Fruit fly (Drosophila melanogaster) whole organism, prepupa: ENCODE data around the gene mof.
A peak's percentile ranks its signal among the peaks of the same experiment; 100 is the strongest.

Experiments used
- Blimp-1 ChIP-seq: fragments of 200-800 bp; sonication (Bioruptor generic); optimal IDR thresholded peaks from 3 replicates; lab custom pipeline; 2017; ENCODE audit warnings: missing biosample characterization, missing genetic modification characterization, mild to moderate bottlenecking, moderate library complexity, missing genetic modification reagents
- CG11294 ChIP-seq: fragments of 200-800 bp; sonication (Bioruptor generic); IDR thresholded peaks from 2 replicates; pipeline ENCODE4 v1.3.6; 2022; ENCODE audit warnings: missing biosample characterization, missing genetic modification characterization
- CG11762 ChIP-seq: fragments of 200-800 bp; sonication (Bioruptor generic); optimal IDR thresholded peaks from 3 replicates; lab custom pipeline; 2016; ENCODE audit warnings: missing biosample characterization, missing genetic modification characterization; ENCODE audit not compliant: insufficient read depth
- CG11902 ChIP-seq: fragments of 200-800 bp; sonication (Bioruptor generic); optimal IDR thresholded peaks from 3 replicates; lab custom pipeline; 2016; ENCODE audit warnings: missing biosample characterization, missing genetic modification characterization
- CG15336 ChIP-seq: fragments of 200-800 bp; sonication (Bioruptor generic); IDR thresholded peaks from 2 replicates; pipeline ENCODE4 v1.3.6; 2022; ENCODE audit warnings: missing biosample characterization, missing genetic modification characterization
- CG16779 ChIP-seq: fragments of 200-800 bp; sonication (Bioruptor generic); optimal IDR thresholded peaks from 3 replicates; lab custom pipeline; 2017; ENCODE audit warnings: missing biosample characterization, mild to moderate bottlenecking, missing genetic modification characterization
- CG3032 ChIP-seq: fragments of 200-800 bp; optimal IDR thresholded peaks from 2 replicates; lab custom pipeline; 2019; ENCODE audit warnings: missing biosample characterization, mild to moderate bottlenecking, missing genetic modification characterization, moderate library complexity
- CG31627 ChIP-seq: fragments of 200-800 bp; sonication (Bioruptor generic); optimal IDR thresholded peaks from 3 replicates; lab custom pipeline; 2016; ENCODE audit warnings: missing biosample characterization, missing genetic modification characterization
- CG32006 ChIP-seq: fragments of 200-800 bp; sonication (Bioruptor generic); optimal IDR thresholded peaks from 3 replicates; lab custom pipeline; 2017; ENCODE audit warnings: missing biosample characterization, mild to moderate bottlenecking, missing genetic modification characterization
- CG34406 ChIP-seq: fragments of 200-800 bp; sonication (Bioruptor generic); optimal IDR thresholded peaks from 3 replicates; lab custom pipeline; 2016; ENCODE audit warnings: missing biosample characterization, missing genetic modification characterization
- CG3919 ChIP-seq: fragments of 200-800 bp; sonication (Bioruptor generic); optimal IDR thresholded peaks from 3 replicates; lab custom pipeline; 2016; ENCODE audit warnings: missing biosample characterization, missing genetic modification characterization
- CG4318 ChIP-seq: fragments of 200-800 bp; sonication (Bioruptor generic); optimal IDR thresholded peaks from 3 replicates; lab custom pipeline; 2017; ENCODE audit warnings: missing biosample characterization, mild to moderate bottlenecking, missing genetic modification characterization
- CG6276 ChIP-seq: fragments of 200-800 bp; sonication (Bioruptor generic); optimal IDR thresholded peaks from 2 replicates; lab custom pipeline; 2017; ENCODE audit warnings: missing biosample characterization, mild to moderate bottlenecking, missing genetic modification characterization
- CG6792 ChIP-seq: fragments of 200-800 bp; sonication (Bioruptor generic); optimal IDR thresholded peaks from 3 replicates; lab custom pipeline; 2016; ENCODE audit warnings: missing biosample characterization, missing genetic modification characterization
- CG6808 ChIP-seq: fragments of 200-800 bp; sonication (Bioruptor generic); optimal IDR thresholded peaks from 3 replicates; lab custom pipeline; 2017; ENCODE audit warnings: missing biosample characterization, missing genetic modification characterization, mild to moderate bottlenecking, moderate library complexity, missing genetic modification reagents
- CG6854 ChIP-seq: fragments of 200-800 bp; sonication (Bioruptor generic); optimal IDR thresholded peaks from 2 replicates; lab custom pipeline; 2017; ENCODE audit warnings: missing biosample characterization, mild to moderate bottlenecking, missing genetic modification characterization
- CG7368 ChIP-seq: fragments of 200-800 bp; sonication (Bioruptor generic); optimal IDR thresholded peaks from 3 replicates; lab custom pipeline; 2016; ENCODE audit warnings: missing biosample characterization, missing genetic modification characterization
- CG8119 ChIP-seq: fragments of 200-800 bp; sonication (Bioruptor generic); IDR thresholded peaks from 3 replicates; pipeline ENCODE4 v1.3.6; 2022; ENCODE audit warnings: missing biosample characterization, missing genetic modification characterization
- CG8319 ChIP-seq: fragments of 200-800 bp; sonication (Bioruptor generic); optimal IDR thresholded peaks from 3 replicates; lab custom pipeline; 2016; ENCODE audit warnings: missing biosample characterization, missing genetic modification characterization
- CG8632 ChIP-seq: fragments of 200-800 bp; sonication (Bioruptor generic); optimal IDR thresholded peaks from 3 replicates; lab custom pipeline; 2016; ENCODE audit warnings: missing biosample characterization, missing genetic modification characterization
- CG9139 ChIP-seq: fragments of 200-800 bp; sonication (Bioruptor generic); optimal IDR thresholded peaks from 3 replicates; lab custom pipeline; 2017; ENCODE audit warnings: missing biosample characterization, mild to moderate bottlenecking, missing genetic modification characterization
- Eip75B ChIP-seq: fragments of 200-800 bp; sonication (Bioruptor generic); optimal IDR thresholded peaks from 3 replicates; lab custom pipeline; 2016; ENCODE audit warnings: missing biosample characterization, missing genetic modification characterization
- Eip78C ChIP-seq: fragments of 200-800 bp; sonication (Bioruptor generic); peaks from one replicate; lab custom pipeline; 2016; ENCODE audit warnings: missing biosample characterization, missing genetic modification characterization
- Eip93F ChIP-seq: fragments of 200-800 bp; sonication (Bioruptor generic); optimal IDR thresholded peaks from 2 replicates; lab custom pipeline; 2016; ENCODE audit warnings: missing biosample characterization, mild to moderate bottlenecking, missing genetic modification characterization
- Ets21C ChIP-seq: fragments of 200-800 bp; sonication (Bioruptor generic); optimal IDR thresholded peaks from 3 replicates; lab custom pipeline; 2016; ENCODE audit warnings: missing biosample characterization, missing genetic modification characterization
- Hr38 ChIP-seq: sonication (Bioruptor generic); optimal IDR thresholded peaks from 2 replicates; lab custom pipeline; 2016; ENCODE audit warnings: missing biosample characterization, missing genetic modification characterization
- Hr39 ChIP-seq: fragments of 200-800 bp; sonication (Bioruptor generic); optimal IDR thresholded peaks from 2 replicates; lab custom pipeline; 2016; ENCODE audit warnings: missing biosample characterization, missing genetic modification characterization
- Met ChIP-seq: fragments of 200-800 bp; sonication (Bioruptor generic); optimal IDR thresholded peaks from 3 replicates; lab custom pipeline; 2016; ENCODE audit warnings: missing biosample characterization, missing genetic modification characterization
- OdsH ChIP-seq: fragments of 200-800 bp; sonication (Bioruptor generic); optimal IDR thresholded peaks from 3 replicates; lab custom pipeline; 2016; ENCODE audit warnings: missing biosample characterization, missing genetic modification characterization
- Sox102F ChIP-seq: fragments of 200-800 bp; sonication (Bioruptor generic); optimal IDR thresholded peaks from 2 replicates; lab custom pipeline; 2016; ENCODE audit warnings: missing biosample characterization, mild to moderate bottlenecking, missing genetic modification characterization
- Sox14 ChIP-seq: fragments of 200-800 bp; sonication (Bioruptor generic); optimal IDR thresholded peaks from 3 replicates; lab custom pipeline; 2016; ENCODE audit warnings: missing biosample characterization, missing genetic modification characterization
- Sox15 ChIP-seq: fragments of 200-800 bp; sonication (Bioruptor generic); optimal IDR thresholded peaks from 3 replicates; lab custom pipeline; 2016; ENCODE audit warnings: missing biosample characterization, missing genetic modification characterization
- achi ChIP-seq: fragments of 200-800 bp; sonication (Bioruptor generic); optimal IDR thresholded peaks from 3 replicates; lab custom pipeline; 2016; ENCODE audit warnings: missing biosample characterization, missing genetic modification characterization
- acj6 ChIP-seq: fragments of 200-800 bp; sonication (Bioruptor generic); optimal IDR thresholded peaks from 3 replicates; lab custom pipeline; 2016; ENCODE audit warnings: missing biosample characterization, missing genetic modification characterization
- cyc ChIP-seq: fragments of 200-800 bp; sonication (Bioruptor generic); optimal IDR thresholded peaks from 3 replicates; lab custom pipeline; 2016; ENCODE audit warnings: missing biosample characterization, missing genetic modification characterization
- dac ChIP-seq: fragments of 200-800 bp; sonication (Bioruptor generic); optimal IDR thresholded peaks from 2 replicates; lab custom pipeline; 2017; ENCODE audit warnings: missing biosample characterization, mild to moderate bottlenecking, missing genetic modification characterization
- dsx ChIP-seq: fragments of 200-800 bp; optimal IDR thresholded peaks from 3 replicates; lab custom pipeline; 2019; ENCODE audit warnings: missing biosample characterization, mild to moderate bottlenecking, missing genetic modification characterization, moderate library complexity; ENCODE audit not compliant: poor library complexity, severe bottlenecking
- eg ChIP-seq: fragments of 200-800 bp; sonication (Bioruptor generic); IDR thresholded peaks from 3 replicates; pipeline ENCODE4 v1.3.6; 2022; ENCODE audit warnings: missing biosample characterization, missing genetic modification characterization
- fd85E ChIP-seq: fragments of 200-800 bp; sonication (Bioruptor generic); optimal IDR thresholded peaks from 3 replicates; lab custom pipeline; 2016; ENCODE audit warnings: missing biosample characterization, missing genetic modification characterization
- lz ChIP-seq: fragments of 200-800 bp; sonication (Bioruptor generic); optimal IDR thresholded peaks from 3 replicates; lab custom pipeline; 2016; ENCODE audit warnings: missing biosample characterization, missing genetic modification characterization
- net ChIP-seq: fragments of 200-800 bp; sonication (Bioruptor generic); optimal IDR thresholded peaks from 3 replicates; lab custom pipeline; 2016; ENCODE audit warnings: missing biosample characterization, missing genetic modification characterization
- salr ChIP-seq, 2 experiments: fragments of 200-800 bp; sonication (Bioruptor generic); optimal IDR thresholded peaks; 3 replicates each; lab custom pipeline; 2016 to 2018; ENCODE audit warnings: missing biosample characterization in 2 of 2, missing genetic modification characterization in 2 of 2, mild to moderate bottlenecking in 1 of 2
- ss ChIP-seq, 2 experiments: fragments of 200-800 bp; sonication (Bioruptor generic); optimal IDR thresholded peaks; 2 replicates in 1 of 2; 3 replicates in 1 of 2; lab custom pipeline; 2017 to 2018; ENCODE audit warnings: mild to moderate bottlenecking in 2 of 2, missing biosample characterization in 2 of 2, missing genetic modification characterization in 2 of 2, moderate library complexity in 1 of 2
- topi ChIP-seq: fragments of 200-800 bp; sonication (Bioruptor generic); optimal IDR thresholded peaks from 3 replicates; lab custom pipeline; 2016; ENCODE audit warnings: missing biosample characterization, missing genetic modification characterization
- vri ChIP-seq: fragments of 200-800 bp; sonication (Bioruptor generic); optimal IDR thresholded peaks from 3 replicates; lab custom pipeline; 2016; ENCODE audit warnings: missing biosample characterization, mild to moderate bottlenecking, missing genetic modification characterization

Gene mof

dm6 chrX:5896809-5897700 is 20.4 kb upstream of the mof start (continued):
- peak; percentile 63 for TF ChIP-seq Sox14 (GFP tag; lab: Kevin White, UChicago)
- TF ChIP-seq CG7368, result peak; percentile 26
- TF ChIP-seq CG4318, result peak; percentile 44
- TF ChIP-seq net, result peak; percentile 62
- peak in 1 of 2 experiments; percentile 59 for TF ChIP-seq salr (GFP tag; optimal IDR thresholded peaks at IDR 0.05; lab: Kevin White, UChicago)
- TF ChIP-seq CG8632, result peak; percentile 58
- TF ChIP-seq CG6792 (GFP tag; lab: Kevin White, UChicago), result peak; percentile 60
- peak; percentile 83 for TF ChIP-seq eg (GFP tag; lab: Robert Waterston, UW)
- TF ChIP-seq CG6276 (GFP tag; lab: Kevin White, UChicago), result peak; percentile 53
- peak; percentile 76 for TF ChIP-seq CG32006 (GFP tag; lab: Kevin White, UChicago)

dm6 chrX:5895821-5896550 is 19.3 kb upstream of the mof start:
- peak; percentile 99 to 100 for TF ChIP-seq ss (GFP tag; optimal IDR thresholded peaks at IDR 0.05; lab: Kevin White, UChicago)
- TF ChIP-seq OdsH (GFP tag; lab: Kevin White, UChicago), result peak; percentile 99
- TF ChIP-seq salr (GFP tag; optimal IDR thresholded peaks at IDR 0.05; lab: Kevin White, UChicago), result peak; percentile 98 to 99
- peak; percentile 98 for TF ChIP-seq dac
- TF ChIP-seq CG11762 (GFP tag; lab: Kevin White, UChicago), result peak; percentile 99
- peak; percentile 99 for TF ChIP-seq CG7368
- peak; percentile 99 for TF ChIP-seq eg (GFP tag; lab: Robert Waterston, UW)
- peak; percentile 97 for TF ChIP-seq CG34406 (GFP tag; lab: Kevin White, UChicago)
- TF ChIP-seq CG3032, result peak; percentile 99
- TF ChIP-seq CG4318, result peak; percentile 98
- TF ChIP-seq CG8632, result peak; percentile 98
- TF ChIP-seq CG3919, result peak; percentile 99
- TF ChIP-seq Met (GFP tag; lab: Kevin White, UChicago), result peak; percentile 95
- peak; percentile 99 for TF ChIP-seq net
- TF ChIP-seq CG8319 (GFP tag; lab: Kevin White, UChicago), result peak; percentile 98
- peak; percentile 63 for TF ChIP-seq Eip93F (GFP tag; lab: Kevin White, UChicago)
- TF ChIP-seq fd85E (GFP tag; lab: Kevin White, UChicago), result peak; percentile 96
- TF ChIP-seq dsx (GFP tag; lab: Kevin White, UChicago), result peak; percentile 98
- TF ChIP-seq cyc (GFP tag; lab: Kevin White, UChicago), result peak; percentile 98
- TF ChIP-seq CG31627, result peak; percentile 96
- TF ChIP-seq Eip78C (GFP tag; lab: Kevin White, UChicago), result peak; percentile 100
- TF ChIP-seq lz (GFP tag; lab: Kevin White, UChicago), result peak; percentile 97
- peak; percentile 99 for TF ChIP-seq CG6808 (GFP tag; lab: Kevin White, UChicago)
- TF ChIP-seq topi (GFP tag; lab: Kevin White, UChicago), result peak; percentile 97
- TF ChIP-seq vri (GFP tag; lab: Kevin White, UChicago), result peak; percentile 94
- peak; percentile 95 for TF ChIP-seq Sox102F (GFP tag; lab: Kevin White, UChicago)
- TF ChIP-seq Eip75B (GFP tag; lab: Kevin White, UChicago), result peak; percentile 99
- TF ChIP-seq Ets21C (GFP tag; lab: Kevin White, UChicago), result peak; percentile 93
- peak; percentile 97 for TF ChIP-seq CG11294 (GFP tag; lab: Robert Waterston, UW)
- TF ChIP-seq CG11902 (GFP tag; lab: Kevin White, UChicago), result peak; percentile 98
- peak; percentile 95 for TF ChIP-seq Hr38 (GFP tag; lab: Kevin White, UChicago)
- TF ChIP-seq CG8119 (GFP tag; lab: Robert Waterston, UW), result peak; percentile 99
- TF ChIP-seq CG9139 (GFP tag; lab: Kevin White, UChicago), result peak; percentile 99
- peak; percentile 99 for TF ChIP-seq CG15336
- peak; percentile 95 for TF ChIP-seq CG6854
- TF ChIP-seq CG6276 (GFP tag; lab: Kevin White, UChicago), result peak; percentile 98
- TF ChIP-seq acj6, result peak; percentile 99
- peak; percentile 98 for TF ChIP-seq Sox15 (GFP tag; lab: Kevin White, UChicago)
- TF ChIP-seq CG16779 (tag; lab: Kevin White, UChicago), result peak; percentile 98
- peak; percentile 83 for TF ChIP-seq Blimp-1 (GFP tag; lab: Kevin White, UChicago)
- peak; percentile 97 for TF ChIP-seq Hr39
- peak; percentile 98 for TF ChIP-seq achi (GFP tag; lab: Kevin White, UChicago)
